Worm (Caenorhabditis elegans) whole organism, L4/young adult: ENCODE measurements around the gene Y38C1AA.12.

ENCODE experiments used
- W03F9.2 ChIP-seq: fragments of 150-350 bp; optimal IDR thresholded peaks from 2 replicates; lab custom pipeline; 2014; ENCODE audit warnings: missing biosample characterization, missing genetic modification characterization
- dao-5 ChIP-seq: sonication (generic microtip); optimal IDR thresholded peaks from 2 replicates; lab custom pipeline; 2016; ENCODE audit warnings: missing genotype, missing genetic modification characterization, moderate library complexity, missing compliant biosample characterization
- him-1 ChIP-seq: sonication (generic microtip); optimal IDR thresholded peaks from 2 replicates; lab custom pipeline; 2016; ENCODE audit warnings: missing genotype, missing genetic modification reagents, missing genetic modification characterization, missing compliant biosample characterization

The Y38C1AA.12 gene

ce11 chrIV:192046-192445, at the start of gene Y38C1AA.12:
Gene Y38C1AA.12 (plus strand): TSS chrIV:192256.
- TF ChIP-seq dao-5 (no peak), him-1 (tag; lab: Kevin White, UChicago) (peak; percentile 42), W03F9.2 (tag; lab: Kevin White, UChicago) (peak; percentile 80)

- TF ChIP-seq W03F9.2 (tag; lab: Kevin White, UChicago) (no peak), dao-5 (peak; percentile 39), him-1 (tag; lab: Kevin White, UChicago) (peak; percentile 54)
Observed at ce11 chrIV:143807-144371, 48.2 kb upstream of the Y38C1AA.12 start.

DNA sequence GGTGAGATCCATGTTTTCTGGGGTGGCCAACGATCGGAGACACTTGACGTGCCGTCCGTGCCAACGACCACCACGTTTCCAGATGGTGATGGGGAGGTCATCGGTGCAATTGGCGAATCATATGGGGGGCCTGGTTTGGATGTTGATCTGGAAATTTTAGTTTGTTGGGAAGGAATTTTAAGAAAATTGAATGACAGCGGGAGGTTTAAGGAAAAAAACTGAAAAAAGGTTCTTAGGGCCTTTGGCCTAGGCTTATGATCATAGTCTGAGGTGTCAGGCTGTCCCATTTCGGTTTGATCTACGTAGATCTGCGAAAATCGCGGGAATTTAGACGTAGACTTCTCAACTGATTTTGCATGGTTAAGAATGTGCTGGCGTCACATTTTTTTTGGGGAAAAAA, 44.2 kb upstream of the Y38C1AA.12 start, which contains the start of gene col-99:
Gene col-99 (minus strand): TSS at position 101 of the 400 bp plus-strand sequence.
- TF ChIP-seq W03F9.2 (tag; lab: Kevin White, UChicago) (no peak), dao-5 (no peak), him-1 (tag; lab: Kevin White, UChicago) (no peak)

DNA sequence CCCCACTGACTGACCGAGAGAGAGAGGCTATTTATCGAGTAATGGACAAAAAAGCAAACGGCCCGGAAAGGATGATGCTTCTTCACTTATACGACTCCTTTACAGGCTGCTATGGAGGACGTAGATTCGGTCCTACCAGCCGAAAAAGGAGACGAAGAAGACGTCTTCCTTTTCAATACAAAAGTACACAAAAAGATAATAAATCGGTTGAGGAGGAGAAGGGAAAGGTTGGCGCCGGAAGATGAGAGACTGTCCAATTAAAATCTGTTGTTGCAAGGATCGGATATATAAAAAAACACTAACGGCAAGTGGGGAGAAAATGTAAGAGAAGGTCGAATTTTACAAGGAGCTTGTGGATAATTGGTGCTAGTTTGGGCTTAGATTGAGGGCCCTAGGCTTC, 43.3 kb upstream of the Y38C1AA.12 start:
- TF ChIP-seq W03F9.2 (tag; lab: Kevin White, UChicago) (no peak), dao-5 (no peak), him-1 (tag; lab: Kevin White, UChicago) (no peak)

DNA sequence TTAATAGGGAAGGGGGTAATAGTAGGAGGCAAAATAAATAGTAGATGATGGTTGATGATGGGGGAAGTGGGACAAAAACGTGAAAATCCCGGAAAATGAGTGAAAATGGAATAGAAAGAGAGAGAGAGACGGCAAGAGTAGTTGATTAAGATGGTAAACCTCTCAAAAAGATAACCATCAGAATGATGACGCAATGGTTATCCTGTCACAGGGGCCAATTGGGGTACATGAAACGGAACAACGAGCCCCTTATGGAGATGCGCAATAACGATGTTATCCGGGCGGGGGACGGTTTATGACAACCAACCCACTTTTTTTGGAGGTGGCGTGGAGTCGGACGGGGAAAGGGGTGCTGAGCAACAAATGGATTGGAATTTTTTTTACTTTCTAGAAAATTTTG, 42.3 kb upstream of the Y38C1AA.12 start:
- TF ChIP-seq W03F9.2 (tag; lab: Kevin White, UChicago) (no peak), dao-5 (no peak), him-1 (tag; lab: Kevin White, UChicago) (no peak)

- TF ChIP-seq him-1 (tag; lab: Kevin White, UChicago) (no peak), W03F9.2 (tag; lab: Kevin White, UChicago) (no peak), dao-5 (no peak)
Observed at ce11 chrIV:157809-158208, 34.2 kb upstream of the Y38C1AA.12 start, which contains the start of gene gegf-1. Gene gegf-1 (minus strand): TSS chrIV:157909.

DNA sequence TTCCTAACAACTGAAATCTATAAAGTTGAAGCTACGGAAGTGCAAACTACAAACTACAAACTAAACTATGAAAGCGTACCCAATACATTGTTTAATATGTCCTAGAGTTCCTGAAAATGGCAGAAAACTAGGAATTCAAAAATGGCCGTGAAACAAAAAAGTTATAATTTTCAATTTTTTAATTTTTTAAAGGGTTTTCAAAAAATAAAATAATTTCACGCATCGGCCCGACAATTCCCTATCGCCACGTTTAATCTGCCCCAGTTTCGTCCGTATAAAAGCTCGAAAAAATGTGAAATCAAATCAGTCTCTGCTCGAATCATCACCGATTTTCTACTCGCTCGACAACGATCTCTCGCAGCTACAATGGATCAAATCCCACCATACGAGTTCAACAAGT, 33.4 kb upstream of the Y38C1AA.12 start, which contains the start of gene Y38C1AA.7:
Gene Y38C1AA.7 (plus strand): TSS at position 301 of the 400 bp plus-strand sequence.
- TF ChIP-seq him-1 (tag; lab: Kevin White, UChicago) = no peak
- no peak for TF ChIP-seq W03F9.2 (tag; lab: Kevin White, UChicago)
- TF ChIP-seq dao-5 = no peak

ce11 chrIV:159864-160263, 32.2 kb upstream of the Y38C1AA.12 start, which contains the start of gene Y38C1AA.19:
Gene Y38C1AA.19 (plus strand): TSS chrIV:160164.
- TF ChIP-seq dao-5 (no peak), him-1 (tag; lab: Kevin White, UChicago) (no peak), W03F9.2 (tag; lab: Kevin White, UChicago) (no peak)

DNA sequence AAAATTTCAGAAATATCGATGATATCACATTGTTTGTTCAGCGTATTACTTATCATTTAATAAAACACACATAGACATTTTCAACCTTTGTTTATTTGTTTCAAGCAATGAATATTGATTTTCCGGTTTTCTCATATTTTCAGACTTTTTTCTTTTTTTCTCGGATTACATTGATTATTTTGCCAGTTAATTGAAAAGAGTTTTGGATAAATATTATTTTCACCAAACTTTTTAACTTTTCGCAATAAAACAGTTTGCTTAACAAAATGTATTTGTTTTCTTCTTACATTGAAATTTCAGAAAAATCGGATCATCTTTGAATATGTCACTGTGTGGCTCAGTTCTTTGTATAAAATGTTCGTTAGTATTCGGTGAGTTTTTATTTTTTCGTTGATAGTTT, 29.5 kb upstream of the Y38C1AA.12 start, which contains the start of gene Y38C1AA.6:
Gene Y38C1AA.6 (plus strand): TSS at position 301 of the 400 bp plus-strand sequence.
- TF ChIP-seq him-1 (tag; lab: Kevin White, UChicago) (no peak), dao-5 (no peak), W03F9.2 (tag; lab: Kevin White, UChicago) (no peak)

DNA sequence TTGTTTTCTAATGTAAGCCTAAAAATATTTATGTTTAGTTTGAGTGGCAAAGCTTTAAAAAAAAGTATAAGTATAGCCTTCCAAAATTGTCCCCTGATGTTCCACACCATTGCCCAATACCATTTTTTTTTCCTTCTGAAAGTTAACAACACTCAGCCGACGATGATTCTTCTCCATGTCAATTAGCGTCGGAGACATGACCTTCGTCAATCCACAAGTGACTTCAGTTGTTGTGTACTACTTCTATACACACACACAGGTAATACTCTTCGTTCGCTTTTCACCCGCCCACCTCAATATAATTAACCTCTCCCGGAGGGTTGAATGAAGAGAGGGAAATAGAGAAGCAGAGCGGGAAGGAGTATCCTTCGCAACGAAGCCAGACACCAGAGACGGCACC, 27.3 kb upstream of the Y38C1AA.12 start, which contains the start of gene cutl-24:
Gene cutl-24 (plus strand): TSS at position 301 of the 400 bp plus-strand sequence.
- TF ChIP-seq W03F9.2 (tag; lab: Kevin White, UChicago) = no peak

DNA sequence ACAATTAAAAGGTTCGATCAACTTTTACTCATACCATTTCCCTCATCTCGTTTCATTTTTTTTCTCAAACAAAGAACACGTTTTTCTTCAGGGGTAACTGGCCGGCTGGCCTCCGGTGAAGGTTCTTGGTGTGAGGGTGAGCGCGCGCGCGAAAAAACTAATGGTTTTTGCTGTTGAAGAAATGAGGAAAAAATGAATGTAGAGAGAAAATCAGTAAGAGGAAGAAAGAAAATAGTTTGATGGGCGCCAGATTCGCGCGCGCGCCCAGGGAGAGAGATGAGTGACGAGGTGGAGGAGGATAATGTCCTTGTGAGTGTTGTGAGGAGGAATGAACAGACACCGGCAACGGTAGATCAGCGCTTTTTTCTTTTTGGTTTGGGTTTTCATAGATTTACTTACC, 21.0 kb upstream of the Y38C1AA.12 start:
- TF ChIP-seq dao-5 (no peak), him-1 (tag; lab: Kevin White, UChicago) (no peak), W03F9.2 (tag; lab: Kevin White, UChicago) (no peak)

- TF ChIP-seq W03F9.2 (tag; lab: Kevin White, UChicago) = no peak
- TF ChIP-seq dao-5 = no peak
- TF ChIP-seq him-1 (tag; lab: Kevin White, UChicago) = no peak
Observed at ce11 chrIV:172990-173389, 19.1 kb upstream of the Y38C1AA.12 start.

ce11 chrIV:174115-174514, 17.9 kb upstream of the Y38C1AA.12 start:
- TF ChIP-seq dao-5 = no peak
- no peak for TF ChIP-seq him-1 (tag; lab: Kevin White, UChicago)
- no peak for TF ChIP-seq W03F9.2 (tag; lab: Kevin White, UChicago)

DNA sequence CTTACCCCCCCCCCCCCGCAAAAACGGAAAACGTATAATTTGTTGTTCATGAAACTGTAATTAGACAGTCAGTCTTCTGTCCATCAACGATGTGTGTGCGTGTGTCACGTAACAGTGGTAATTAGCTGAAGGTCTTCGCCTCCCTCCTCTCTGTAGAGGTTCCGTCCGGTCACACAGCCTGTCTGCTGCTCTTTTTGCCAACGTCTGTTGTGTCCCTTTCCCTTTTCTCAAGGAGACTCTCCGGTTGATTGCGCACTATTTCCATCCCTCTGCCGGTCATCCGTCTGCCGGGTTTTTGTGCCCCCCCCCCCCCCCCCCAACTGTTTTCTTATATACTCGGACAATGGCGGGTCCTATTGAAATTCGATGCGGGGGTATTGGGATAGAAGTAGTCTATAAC, 16.4 kb upstream of the Y38C1AA.12 start:
- TF ChIP-seq him-1 (tag; lab: Kevin White, UChicago) = no peak
- TF ChIP-seq dao-5 = no peak
- TF ChIP-seq W03F9.2 (tag; lab: Kevin White, UChicago) = no peak

ce11 chrIV:177487-177886, 14.6 kb upstream of the Y38C1AA.12 start:
- TF ChIP-seq him-1 (tag; lab: Kevin White, UChicago) = no peak
- no peak for TF ChIP-seq dao-5
- TF ChIP-seq W03F9.2 (tag; lab: Kevin White, UChicago) = no peak
